Fruit fly (Drosophila melanogaster): ENCODE data around the gene dl.

dl gene

dm6 chr2L:17389104-17389503 lies 61.1 kb downstream of the dl start (continued):
- no peak for TF ChIP-seq so (GFP tag; IDR thresholded peaks at IDR 0.05)
- peak; percentile 55 for TF ChIP-seq CG34376 (GFP tag; optimal IDR thresholded peaks at IDR 0.05)
- no peak for TF ChIP-seq CG7745 (tag; optimal IDR thresholded peaks at IDR 0.05)
- TF ChIP-seq Meics (GFP tag; optimal IDR thresholded peaks at IDR 0.05): peak; percentile 17
- no peak for TF ChIP-seq CG2120 (GFP tag; optimal IDR thresholded peaks at IDR 0.05)
- TF ChIP-seq lmd (GFP tag; IDR thresholded peaks at IDR 0.05): no peak
- no peak; the same call in 1 of the 2 replicates for TF ChIP-seq amos (GFP tag; IDR thresholded peaks at IDR 0.05; ENCODE audit: partially characterized antibody)
- TF ChIP-seq row (GFP tag; IDR thresholded peaks at IDR 0.05): no peak; the same call in 2 of the 3 replicates
- no peak for TF ChIP-seq CG2712 (tag; optimal IDR thresholded peaks at IDR 0.05)
- TF ChIP-seq CG8944 (GFP tag; optimal IDR thresholded peaks at IDR 0.05): no peak
- no peak for TF ChIP-seq CG8290 (GFP tag; optimal IDR thresholded peaks at IDR 0.05)
- TF ChIP-seq CG8290 (tag; optimal IDR thresholded peaks at IDR 0.05): peak in 1 of 2 experiments; percentile 45
- no peak for TF ChIP-seq gem (tag; optimal IDR thresholded peaks at IDR 0.05)
- TF ChIP-seq slbo (GFP tag; IDR thresholded peaks at IDR 0.05): no peak
- no peak for TF ChIP-seq CG4730 (GFP tag; IDR thresholded peaks at IDR 0.05)
- TF ChIP-seq Trl (optimal IDR thresholded peaks at IDR 0.05): peak in 1 of 2 experiments; percentile 51
- TF ChIP-seq Trl (GFP tag; optimal IDR thresholded peaks at IDR 0.05): no peak
- TF ChIP-seq MESR4 (GFP tag; optimal IDR thresholded peaks at IDR 0.05): no peak
- no peak for TF ChIP-seq H15 (GFP tag; IDR thresholded peaks at IDR 0.05)
- peak; percentile 52 for TF ChIP-seq sug (tag; optimal IDR thresholded peaks at IDR 0.05)
- no peak for TF ChIP-seq aop (GFP tag; IDR thresholded peaks at IDR 0.05)
- no peak for TF ChIP-seq CG33557 (GFP tag; optimal IDR thresholded peaks at IDR 0.05)
- TF ChIP-seq CG12391 (tag; optimal IDR thresholded peaks at IDR 0.05): no peak
- TF ChIP-seq CG6175 (GFP tag; IDR thresholded peaks at IDR 0.05): no peak
- no peak for TF ChIP-seq CG32772 (GFP tag; IDR thresholded peaks at IDR 0.05)
- TF ChIP-seq CG8359 (GFP tag; optimal IDR thresholded peaks at IDR 0.05; ENCODE audit: borderline replicate concordance): no peak
- no peak for TF ChIP-seq en (GFP tag; optimal IDR thresholded peaks at IDR 0.05)
- TF ChIP-seq CG14710 (tag; optimal IDR thresholded peaks at IDR 0.05): no peak
- peak; percentile 93 for TF ChIP-seq Deaf1 (tag; optimal IDR thresholded peaks at IDR 0.05)
- no peak for TF ChIP-seq Opbp (GFP tag; IDR thresholded peaks at IDR 0.05; ENCODE audit: partially characterized antibody)
- no peak for TF ChIP-seq ttk (GFP tag; IDR thresholded peaks at IDR 0.05)
- no peak for TF ChIP-seq dmrt99B (tag; optimal IDR thresholded peaks at IDR 0.05)
- no peak for TF ChIP-seq CG6272 (GFP tag; IDR thresholded peaks at IDR 0.05)
- TF ChIP-seq CG11560 (tag; IDR thresholded peaks at IDR 0.05): no peak
- TF ChIP-seq Lpt (GFP tag; optimal IDR thresholded peaks at IDR 0.05): no peak
- no peak for TF ChIP-seq stwl (tag; optimal IDR thresholded peaks at IDR 0.05)
- TF ChIP-seq grau (tag; optimal IDR thresholded peaks at IDR 0.05): no peak
- TF ChIP-seq Ssrp (tag; optimal IDR thresholded peaks at IDR 0.05): no peak
- peak; percentile 81 for TF ChIP-seq Med (GFP tag)
- TF ChIP-seq pzg (GFP tag; optimal IDR thresholded peaks at IDR 0.05): no peak
- no peak for TF ChIP-seq CG11247 (GFP tag; IDR thresholded peaks at IDR 0.05)
- TF ChIP-seq zen (tag; optimal IDR thresholded peaks at IDR 0.05): no peak
- no peak for TF ChIP-seq CG10959 (GFP tag; IDR thresholded peaks at IDR 0.05)
- TF ChIP-seq Adf1 (GFP tag; IDR thresholded peaks at IDR 0.05): peak; percentile 55; the same call in 1 of the 2 replicates
- TF ChIP-seq sim (GFP tag; IDR thresholded peaks at IDR 0.05): no peak
- no peak for TF ChIP-seq Dp (GFP tag; optimal IDR thresholded peaks at IDR 0.05)
- TF ChIP-seq CG18599 (GFP tag; optimal IDR thresholded peaks at IDR 0.05): peak; percentile 44
- TF ChIP-seq Sin3A (optimal IDR thresholded peaks at IDR 0.05): no peak
- no peak for TF ChIP-seq Hr3 (GFP tag; optimal IDR thresholded peaks at IDR 0.05)
- no peak for TF ChIP-seq Awh (GFP tag; IDR thresholded peaks at IDR 0.05)
- TF ChIP-seq CG10543 (GFP tag; optimal IDR thresholded peaks at IDR 0.05): peak; percentile 42
- TF ChIP-seq bab2 (GFP tag; optimal IDR thresholded peaks at IDR 0.05): no peak
- TF ChIP-seq Lim3 (GFP tag; IDR thresholded peaks at IDR 0.05): no peak
